Fruit fly (Drosophila melanogaster): Measurements from ENCODE around the gene CG43083.
A peak's percentile ranks its signal among the peaks of the same experiment; 100 is the strongest.

The CG43083 gene

DNA sequence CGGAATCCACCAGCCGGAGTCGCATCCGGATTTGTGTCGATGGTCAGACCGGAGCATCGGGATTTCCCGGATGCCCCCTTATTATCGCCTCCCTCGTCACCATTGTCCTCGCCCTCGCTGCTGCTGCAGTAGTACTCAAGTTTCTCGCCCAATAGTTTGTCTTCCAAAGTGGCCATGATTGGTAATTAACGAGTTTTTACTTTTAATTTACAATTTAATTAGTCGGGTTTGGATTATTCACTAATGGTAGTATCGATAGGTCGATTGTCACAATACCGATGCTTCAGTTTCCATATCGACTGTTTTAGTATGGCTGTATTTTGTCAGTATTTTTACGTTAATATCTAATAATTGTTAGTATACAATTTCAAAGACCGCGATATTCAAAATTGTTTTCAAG, 38.3 kb upstream of the CG43083 start, which contains the start of gene CG7650 (continued):
- TF ChIP-seq Stat92E (GFP tag; optimal IDR thresholded peaks at IDR 0.05) (peak in 1 of 3 experiments; percentile 65), CG11398 (GFP tag; optimal IDR thresholded peaks at IDR 0.05) (no peak), CG42726 (GFP tag; IDR thresholded peaks at IDR 0.05; ENCODE audit: partially characterized antibody) (peak; percentile 74; the same call in 1 of the 2 replicates), Rfx (GFP tag; IDR thresholded peaks at IDR 0.05) (no peak), pzg (GFP tag; optimal IDR thresholded peaks at IDR 0.05) (peak; percentile 81), Dref (GFP tag; IDR thresholded peaks at IDR 0.05) (peak; percentile 91), Kr (GFP tag; optimal IDR thresholded peaks at IDR 0.05) (no peak), CG7745 (tag; optimal IDR thresholded peaks at IDR 0.05) (peak; percentile 96), CG17802 (tag; optimal IDR thresholded peaks at IDR 0.05) (no peak), hbn (GFP tag; IDR thresholded peaks at IDR 0.05; ENCODE audit: partially characterized antibody) (peak; percentile 97), phol (tag; optimal IDR thresholded peaks at IDR 0.05) (peak; percentile 9), CG13287 (GFP tag; IDR thresholded peaks at IDR 0.05; ENCODE audit: partially characterized antibody) (peak; percentile 97), CTCF (GFP tag; optimal IDR thresholded peaks at IDR 0.05) (no peak), Sin3A (optimal IDR thresholded peaks at IDR 0.05) (no peak), Antp (GFP tag; optimal IDR thresholded peaks at IDR 0.05) (no peak), Ets97D (GFP tag; optimal IDR thresholded peaks at IDR 0.05) (peak; percentile 12), Abd-B (GFP tag; optimal IDR thresholded peaks at IDR 0.05) (no peak), dmrt11E (tag; optimal IDR thresholded peaks at IDR 0.05) (no peak), CG12391 (tag; optimal IDR thresholded peaks at IDR 0.05) (no peak), ttk (GFP tag; IDR thresholded peaks at IDR 0.05) (no peak)

DNA sequence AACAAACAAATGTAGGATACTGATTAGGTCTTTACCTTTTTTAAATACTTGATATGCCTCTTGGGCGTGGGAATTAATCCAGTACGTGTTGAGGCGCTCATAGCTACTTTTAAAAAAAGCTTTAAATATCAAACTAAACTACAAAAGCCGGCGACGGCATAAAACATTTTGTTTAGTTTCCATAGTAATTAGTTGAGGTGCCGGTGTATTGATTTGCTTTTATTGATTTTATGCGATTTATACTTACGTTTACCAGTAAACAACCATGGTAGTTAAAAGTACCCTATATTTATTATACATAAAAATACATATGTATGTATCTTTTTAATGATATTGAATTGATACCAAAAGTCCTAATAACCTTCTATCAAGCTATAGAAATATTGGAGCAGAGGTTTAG, 35.6 kb upstream of the CG43083 start, which contains the start of gene CG13449:
CG13449 (minus strand) TSS at position 101 of the 400 bp plus-strand sequence.
- TF ChIP-seq HmgZ (tag; optimal IDR thresholded peaks at IDR 0.05) (no peak), TFAM (GFP tag; optimal IDR thresholded peaks at IDR 0.05) (no peak), CG1024 (GFP tag; IDR thresholded peaks at IDR 0.05) (no peak), Hand (GFP tag; optimal IDR thresholded peaks at IDR 0.05) (no peak), HLH3B (GFP tag; IDR thresholded peaks at IDR 0.05) (no peak), hth (optimal IDR thresholded peaks at IDR 0.05) (no peak), CG12744 (GFP tag; optimal IDR thresholded peaks at IDR 0.05) (no peak), CG6654 (GFP tag; optimal IDR thresholded peaks at IDR 0.05) (no peak), CG6272 (GFP tag; IDR thresholded peaks at IDR 0.05) (no peak), ATbp (GFP tag; optimal IDR thresholded peaks at IDR 0.05) (no peak), Max (GFP tag; optimal IDR thresholded peaks at IDR 0.05) (no peak), CG15479 (GFP tag; optimal IDR thresholded peaks at IDR 0.05) (no peak), CG34224 (GFP tag; IDR thresholded peaks at IDR 0.05; ENCODE audit: partially characterized antibody) (no peak), E2f2 (GFP tag; IDR thresholded peaks at IDR 0.05) (no peak), br (optimal IDR thresholded peaks at IDR 0.05) (no peak), tx (GFP tag; optimal IDR thresholded peaks at IDR 0.05) (no peak), CG6813 (GFP tag; optimal IDR thresholded peaks at IDR 0.05) (no peak), CG12236 (GFP tag; optimal IDR thresholded peaks at IDR 0.05) (no peak)

dm6 chr3L:15616490-15616889, 31.9 kb upstream of the CG43083 start:
- TF ChIP-seq trh (GFP tag; optimal IDR thresholded peaks at IDR 0.05) (no peak), CG9727 (GFP tag; optimal IDR thresholded peaks at IDR 0.05) (peak; percentile 39), CG17328 (GFP tag; IDR thresholded peaks at IDR 0.05) (no peak), chif (GFP tag; optimal IDR thresholded peaks at IDR 0.05) (no peak), Gsc (GFP tag; IDR thresholded peaks at IDR 0.05) (no peak), pita (GFP tag; optimal IDR thresholded peaks at IDR 0.05) (no peak), CG16779 (GFP tag; IDR thresholded peaks at IDR 0.05) (no peak), CG2712 (tag; optimal IDR thresholded peaks at IDR 0.05) (peak; percentile 25), CG12659 (GFP tag; optimal IDR thresholded peaks at IDR 0.05) (peak; percentile 17), CG9437 (GFP tag; optimal IDR thresholded peaks at IDR 0.05) (peak; percentile 32), CG7839 (tag; optimal IDR thresholded peaks at IDR 0.05) (peak; percentile 44), CoRest (tag; optimal IDR thresholded peaks at IDR 0.05) (peak; percentile 46), cwo (GFP tag; optimal IDR thresholded peaks at IDR 0.05) (peak; percentile 10), dmrt99B (tag; optimal IDR thresholded peaks at IDR 0.05) (peak; percentile 27)
